Worm (Caenorhabditis elegans): ENCODE measurements around the gene T28C6.3.

Gene T28C6.3

DNA sequence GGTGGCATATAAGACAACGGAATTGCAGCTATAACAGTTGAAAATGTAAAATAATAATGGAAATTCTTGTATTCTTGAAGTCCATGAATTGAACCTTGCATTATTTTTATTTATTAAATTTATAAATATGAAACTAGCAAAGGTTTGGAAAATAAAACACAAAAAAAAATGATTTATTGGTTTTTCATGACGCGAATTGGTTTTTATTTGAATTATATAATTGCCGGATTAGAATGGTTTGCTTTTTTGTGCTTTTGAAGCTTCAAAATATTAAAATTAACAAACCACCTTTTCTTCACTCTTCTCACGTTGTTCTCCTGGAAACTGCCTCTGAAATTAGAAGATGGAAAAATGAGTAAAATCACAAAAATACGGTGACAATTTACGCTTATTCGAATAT is 30.0 kb upstream of the T28C6.3 start, which contains the start of gene sru-35:
sru-35 (minus strand) TSS at position 101 of the 400 bp plus-strand sequence.
- TF ChIP-seq B0310.2 (tag; optimal IDR thresholded peaks at IDR 0.05), result no peak
- TF ChIP-seq flt-1 (GFP tag; IDR thresholded peaks at IDR 0.05), result no peak
- TF ChIP-seq hmg-4 (GFP tag; optimal IDR thresholded peaks at IDR 0.05), result no peak
- no peak for TF ChIP-seq ama-1 (optimal IDR thresholded peaks at IDR 0.05)
- TF ChIP-seq ets-7 (tag; optimal IDR thresholded peaks at IDR 0.05), result no peak
- no peak for TF ChIP-seq ceh-36 (tag; optimal IDR thresholded peaks at IDR 0.05)
- TF ChIP-seq F13C5.2 (tag; optimal IDR thresholded peaks at IDR 0.05), result no peak
- TF ChIP-seq tbx-11 (GFP tag; IDR thresholded peaks at IDR 0.05), result no peak
- TF ChIP-seq pes-1 (GFP tag; IDR thresholded peaks at IDR 0.05), result no peak
- no peak for TF ChIP-seq ceh-13 (GFP tag; optimal IDR thresholded peaks at IDR 0.05)
- no peak for TF ChIP-seq tbx-37 (GFP tag; conservative IDR thresholded peaks at IDR 0.05)
- no peak for TF ChIP-seq hmbx-1 (tag; optimal IDR thresholded peaks at IDR 0.05)
- no peak for TF ChIP-seq sea-1 (GFP tag; conservative IDR thresholded peaks at IDR 0.05)
- TF ChIP-seq tra-4 (tag; optimal IDR thresholded peaks at IDR 0.05), result no peak
- TF ChIP-seq aly-1 (tag; optimal IDR thresholded peaks at IDR 0.05), result no peak
- no peak for TF ChIP-seq hnd-1 (tag; optimal IDR thresholded peaks at IDR 0.05)
- TF ChIP-seq scrt-1 (GFP tag; IDR thresholded peaks at IDR 0.05), result no peak

ce11 chrIV:8792808-8793207 is 27.3 kb upstream of the T28C6.3 start, which contains the start of gene C33D9.3:
Gene C33D9.3, minus strand, starts transcription at chrIV:8792908.
- no peak for TF ChIP-seq scrt-1 (GFP tag; IDR thresholded peaks at IDR 0.05)
- no peak for TF ChIP-seq B0310.2 (tag; optimal IDR thresholded peaks at IDR 0.05)
- no peak for TF ChIP-seq ceh-13 (GFP tag; optimal IDR thresholded peaks at IDR 0.05)
- TF ChIP-seq sea-1 (GFP tag; conservative IDR thresholded peaks at IDR 0.05), result no peak
- TF ChIP-seq aly-1 (tag; optimal IDR thresholded peaks at IDR 0.05), result no peak
- no peak for TF ChIP-seq ama-1 (optimal IDR thresholded peaks at IDR 0.05)
- no peak for TF ChIP-seq hmbx-1 (tag; optimal IDR thresholded peaks at IDR 0.05)
- no peak for TF ChIP-seq hnd-1 (tag; optimal IDR thresholded peaks at IDR 0.05)
- TF ChIP-seq F13C5.2 (tag; optimal IDR thresholded peaks at IDR 0.05), result no peak
- TF ChIP-seq tbx-11 (GFP tag; IDR thresholded peaks at IDR 0.05), result no peak
- TF ChIP-seq ceh-36 (tag; optimal IDR thresholded peaks at IDR 0.05), result no peak
- TF ChIP-seq hmg-4 (GFP tag; optimal IDR thresholded peaks at IDR 0.05), result no peak
- no peak for TF ChIP-seq ets-7 (tag; optimal IDR thresholded peaks at IDR 0.05)
- no peak for TF ChIP-seq tra-4 (tag; optimal IDR thresholded peaks at IDR 0.05)
- TF ChIP-seq pes-1 (GFP tag; IDR thresholded peaks at IDR 0.05), result no peak
- no peak for TF ChIP-seq tbx-37 (GFP tag; conservative IDR thresholded peaks at IDR 0.05)
- no peak for TF ChIP-seq flt-1 (GFP tag; IDR thresholded peaks at IDR 0.05)

DNA sequence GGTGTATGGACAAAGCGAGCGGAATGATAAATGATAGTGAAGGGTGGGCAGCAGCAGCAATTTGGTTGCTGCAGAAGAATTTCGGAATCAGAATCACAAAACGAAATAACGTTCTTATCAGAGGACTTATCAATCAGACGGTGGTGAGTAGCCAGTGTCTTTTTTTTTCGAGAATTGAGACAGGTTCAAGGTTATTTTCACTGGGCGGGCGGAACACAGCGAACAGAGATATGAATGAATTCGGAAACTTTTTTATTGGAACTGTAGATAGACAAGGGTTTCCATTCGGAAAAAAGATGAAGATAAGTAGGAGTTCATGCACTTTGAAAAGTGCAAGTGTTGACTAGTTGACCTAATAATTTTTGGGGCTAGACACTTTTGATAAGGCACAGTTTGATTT is 26.9 kb upstream of the T28C6.3 start:
- TF ChIP-seq sea-1 (GFP tag; conservative IDR thresholded peaks at IDR 0.05) (no peak), aly-1 (tag; optimal IDR thresholded peaks at IDR 0.05) (no peak), hmbx-1 (tag; optimal IDR thresholded peaks at IDR 0.05) (no peak), flt-1 (GFP tag; IDR thresholded peaks at IDR 0.05) (no peak), hmg-4 (GFP tag; optimal IDR thresholded peaks at IDR 0.05) (no peak), ceh-36 (tag; optimal IDR thresholded peaks at IDR 0.05) (no peak), ceh-13 (GFP tag; optimal IDR thresholded peaks at IDR 0.05) (no peak)

DNA sequence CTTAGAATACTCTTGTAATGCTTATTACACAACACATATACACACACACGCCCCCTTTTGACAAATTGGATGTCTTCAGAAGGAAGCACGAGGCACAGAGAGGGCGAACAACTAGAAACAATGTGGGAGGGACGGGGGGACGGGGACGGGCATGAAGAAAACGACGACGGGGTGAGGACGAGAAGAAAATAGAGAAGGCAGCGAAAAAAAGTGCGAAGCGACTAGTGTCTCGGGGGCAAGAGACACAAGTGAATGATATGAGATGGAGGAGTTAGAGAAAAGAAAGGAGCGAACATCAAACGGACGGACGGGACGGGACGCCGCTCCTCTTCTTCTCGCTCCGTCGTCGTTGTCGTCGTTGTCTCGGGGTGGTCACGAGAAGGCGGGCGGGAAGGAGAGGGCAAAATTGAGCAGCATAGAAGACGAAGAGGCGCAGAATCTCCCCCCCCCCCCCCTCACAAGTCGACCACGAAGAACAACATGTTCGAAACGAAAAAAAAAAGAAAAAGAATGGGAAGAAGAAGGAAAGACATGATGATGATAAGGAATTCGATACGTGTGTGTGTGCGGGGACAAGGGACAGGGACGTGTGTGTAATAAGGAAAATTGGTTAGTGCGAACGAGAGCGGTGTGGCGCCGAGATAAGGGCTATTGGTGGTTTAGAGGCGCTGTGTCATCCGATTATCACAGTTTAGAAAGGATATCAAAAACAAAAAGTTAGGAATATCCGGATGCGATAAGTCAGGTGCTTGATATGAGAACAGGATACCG is 25.1 kb upstream of the T28C6.3 start:
- TF ChIP-seq ama-1 (optimal IDR thresholded peaks at IDR 0.05) (no peak), tra-4 (tag; optimal IDR thresholded peaks at IDR 0.05) (no peak), B0310.2 (tag; optimal IDR thresholded peaks at IDR 0.05) (no peak), hmbx-1 (tag; optimal IDR thresholded peaks at IDR 0.05) (no peak), ets-7 (tag; optimal IDR thresholded peaks at IDR 0.05) (no peak), scrt-1 (GFP tag; IDR thresholded peaks at IDR 0.05) (no peak), pes-1 (GFP tag; IDR thresholded peaks at IDR 0.05) (no peak), hnd-1 (tag; optimal IDR thresholded peaks at IDR 0.05) (no peak), flt-1 (GFP tag; IDR thresholded peaks at IDR 0.05) (no peak), ceh-13 (GFP tag; optimal IDR thresholded peaks at IDR 0.05) (no peak), hmg-4 (GFP tag; optimal IDR thresholded peaks at IDR 0.05) (no peak), sea-1 (GFP tag; conservative IDR thresholded peaks at IDR 0.05) (no peak), ceh-36 (tag; optimal IDR thresholded peaks at IDR 0.05) (no peak), aly-1 (tag; optimal IDR thresholded peaks at IDR 0.05) (no peak), tbx-37 (GFP tag; conservative IDR thresholded peaks at IDR 0.05) (no peak), F13C5.2 (tag; optimal IDR thresholded peaks at IDR 0.05) (no peak), tbx-11 (GFP tag; IDR thresholded peaks at IDR 0.05) (no peak)

- TF ChIP-seq tra-4 (tag; optimal IDR thresholded peaks at IDR 0.05), result no peak
- TF ChIP-seq sea-1 (GFP tag; conservative IDR thresholded peaks at IDR 0.05), result no peak
- no peak for TF ChIP-seq pes-1 (GFP tag; IDR thresholded peaks at IDR 0.05)
- no peak for TF ChIP-seq ceh-13 (GFP tag; optimal IDR thresholded peaks at IDR 0.05)
- no peak for TF ChIP-seq ets-7 (tag; optimal IDR thresholded peaks at IDR 0.05)
- no peak for TF ChIP-seq flt-1 (GFP tag; IDR thresholded peaks at IDR 0.05)
- no peak for TF ChIP-seq scrt-1 (GFP tag; IDR thresholded peaks at IDR 0.05)
- no peak for TF ChIP-seq B0310.2 (tag; optimal IDR thresholded peaks at IDR 0.05)
- TF ChIP-seq F13C5.2 (tag; optimal IDR thresholded peaks at IDR 0.05), result no peak
- TF ChIP-seq tbx-11 (GFP tag; IDR thresholded peaks at IDR 0.05), result no peak
- no peak for TF ChIP-seq hmbx-1 (tag; optimal IDR thresholded peaks at IDR 0.05)
- TF ChIP-seq aly-1 (tag; optimal IDR thresholded peaks at IDR 0.05), result no peak
- no peak for TF ChIP-seq ceh-36 (tag; optimal IDR thresholded peaks at IDR 0.05)
- TF ChIP-seq hmg-4 (GFP tag; optimal IDR thresholded peaks at IDR 0.05), result no peak
- TF ChIP-seq hnd-1 (tag; optimal IDR thresholded peaks at IDR 0.05), result no peak
- TF ChIP-seq tbx-37 (GFP tag; conservative IDR thresholded peaks at IDR 0.05), result no peak
- no peak for TF ChIP-seq ama-1 (optimal IDR thresholded peaks at IDR 0.05)
These were observed 23.9 kb upstream of the T28C6.3 start for ce11 chrIV:8796246-8796645.

DNA sequence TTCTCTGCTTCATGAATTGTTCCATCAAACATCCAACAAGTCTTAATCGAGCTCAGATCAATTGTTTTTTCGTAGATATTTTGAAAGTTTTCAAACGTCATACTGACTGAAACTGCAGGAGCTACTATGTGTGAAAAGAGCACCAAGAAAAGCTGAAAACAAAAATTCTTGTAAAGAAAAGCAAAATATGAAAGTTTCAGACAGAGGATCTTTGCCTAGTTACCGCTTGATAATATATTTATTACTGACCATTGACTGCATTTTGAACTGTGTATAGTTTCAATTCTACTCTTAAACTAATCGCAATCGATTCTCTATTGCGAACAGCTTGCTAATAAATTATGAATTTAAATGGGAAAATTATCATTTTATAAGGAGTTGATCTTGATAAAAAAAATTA is 21.9 kb upstream of the T28C6.3 start, which contains the start of gene clec-182:
clec-182 (minus strand) TSS at position 101 of the 400 bp plus-strand sequence.
- no peak for TF ChIP-seq sea-1 (GFP tag; conservative IDR thresholded peaks at IDR 0.05)
- no peak for TF ChIP-seq ets-7 (tag; optimal IDR thresholded peaks at IDR 0.05)
- TF ChIP-seq flt-1 (GFP tag; IDR thresholded peaks at IDR 0.05), result no peak
- TF ChIP-seq ama-1 (optimal IDR thresholded peaks at IDR 0.05), result no peak
- TF ChIP-seq tra-4 (tag; optimal IDR thresholded peaks at IDR 0.05), result no peak
- TF ChIP-seq pes-1 (GFP tag; IDR thresholded peaks at IDR 0.05), result no peak
- TF ChIP-seq B0310.2 (tag; optimal IDR thresholded peaks at IDR 0.05), result no peak
- no peak for TF ChIP-seq tbx-37 (GFP tag; conservative IDR thresholded peaks at IDR 0.05)
- no peak for TF ChIP-seq ceh-13 (GFP tag; optimal IDR thresholded peaks at IDR 0.05)
- TF ChIP-seq ceh-36 (tag; optimal IDR thresholded peaks at IDR 0.05), result no peak
- no peak for TF ChIP-seq hnd-1 (tag; optimal IDR thresholded peaks at IDR 0.05)
- no peak for TF ChIP-seq hmbx-1 (tag; optimal IDR thresholded peaks at IDR 0.05)

All from whole organism, early embryonic.